Fruit fly (Drosophila melanogaster): ENCODE data around the gene EndoU.

Gene EndoU

DNA sequence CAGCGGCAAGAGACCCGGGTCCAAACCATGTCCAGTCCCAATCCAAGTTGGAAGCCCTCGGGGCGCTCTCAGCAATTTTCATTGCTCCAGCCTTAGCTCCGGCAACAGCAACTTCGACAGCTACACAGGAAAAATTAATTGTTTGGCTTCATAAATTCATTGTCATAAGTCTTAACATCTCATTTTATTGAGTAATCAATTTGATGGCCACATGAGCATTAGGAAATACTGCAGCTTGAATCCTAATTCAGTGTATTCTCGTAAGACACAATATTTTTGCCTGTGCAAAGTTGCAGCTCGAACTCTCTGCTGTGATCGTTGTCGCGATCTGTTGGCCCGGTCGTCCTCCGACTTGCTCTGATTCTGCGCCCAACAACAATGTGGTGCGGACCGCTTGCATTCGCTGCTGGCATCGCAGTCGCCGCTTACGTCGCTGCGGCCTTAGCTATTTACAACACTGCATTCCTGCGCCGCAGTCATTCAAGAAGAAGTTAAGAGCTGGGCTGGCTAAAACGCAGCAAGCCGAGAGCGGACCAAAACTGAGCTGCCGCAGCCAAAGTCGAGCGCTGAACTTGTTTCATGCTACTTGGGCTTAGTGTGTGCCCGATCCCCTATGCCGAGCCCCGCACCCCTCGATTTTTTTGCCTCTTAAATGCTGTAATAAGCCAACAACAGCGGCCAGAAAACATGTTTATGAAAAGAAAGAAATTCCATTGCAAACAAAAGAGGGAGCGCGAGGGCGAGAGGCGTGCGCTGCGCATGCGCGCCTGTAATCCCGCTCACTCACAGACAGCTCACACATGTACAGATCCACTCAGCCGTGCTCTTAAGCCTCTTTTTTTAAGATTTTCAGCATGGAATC, 11.4 kb downstream of the EndoU start (continued):
- TF ChIP-seq CG34224 (GFP tag; IDR thresholded peaks at IDR 0.05; ENCODE audit: partially characterized antibody), result 0 out of 3 replicates have a peak, but pooled peaks have one; percentile 15
- no peak for TF ChIP-seq CG9437 (GFP tag; optimal IDR thresholded peaks at IDR 0.05)
- TF ChIP-seq NFAT (GFP tag; IDR thresholded peaks at IDR 0.05), result no peak
- no peak for TF ChIP-seq NK7.1 (GFP tag; optimal IDR thresholded peaks at IDR 0.05)
- no peak for TF ChIP-seq pita (GFP tag; optimal IDR thresholded peaks at IDR 0.05)
- peak in 1 of 2 experiments; percentile 43 for TF ChIP-seq chif (GFP tag; optimal IDR thresholded peaks at IDR 0.05)

DNA sequence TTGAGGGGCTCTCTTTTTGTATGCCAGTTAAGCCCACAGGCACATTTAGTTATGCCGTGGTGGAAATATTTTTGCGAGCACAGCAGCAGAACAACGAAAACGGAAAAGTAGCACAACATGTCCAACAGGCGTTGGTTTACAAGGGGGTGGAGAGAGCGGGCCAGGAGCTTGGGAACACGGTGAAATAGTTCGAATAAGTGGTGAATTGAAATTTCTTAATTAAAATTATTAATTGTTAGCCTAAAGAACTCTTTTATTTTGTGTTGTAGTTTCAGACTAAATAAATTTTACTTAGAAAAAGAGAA, 12.0 kb downstream of the EndoU start:
- peak; percentile 54 for TF ChIP-seq kni (GFP tag; optimal IDR thresholded peaks at IDR 0.05)
- TF ChIP-seq tna (GFP tag; IDR thresholded peaks at IDR 0.05; ENCODE audit: partially characterized antibody), result no peak
- peak; percentile 98 for TF ChIP-seq CG2199 (GFP tag; IDR thresholded peaks at IDR 0.05)
- peak in 1 of 2 experiments; percentile 13 for TF ChIP-seq Trl (optimal IDR thresholded peaks at IDR 0.05)
- no peak for TF ChIP-seq Trl (GFP tag; optimal IDR thresholded peaks at IDR 0.05)

DNA sequence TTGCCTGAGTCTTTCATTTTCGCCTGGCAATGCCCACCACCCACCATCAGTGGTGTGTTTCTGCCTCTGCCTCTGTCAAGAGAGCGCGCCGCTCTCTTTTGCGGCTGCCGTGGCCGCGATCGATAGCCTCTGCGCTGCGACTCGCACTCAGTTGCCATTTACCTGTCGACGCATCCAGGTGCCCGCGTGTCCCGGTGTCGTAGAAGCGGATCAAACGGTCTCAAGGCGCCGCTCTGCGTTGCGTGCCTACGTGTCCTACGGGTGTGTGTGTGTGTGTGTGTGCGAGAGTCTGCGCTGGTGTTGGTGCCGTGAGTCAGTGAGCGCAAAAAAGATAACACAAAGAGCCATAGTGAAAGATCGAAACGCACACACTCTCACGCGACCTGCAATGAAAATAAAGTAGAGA, 12.6 kb downstream of the EndoU start, which contains the start of gene Fbxl7:
Fbxl7 (plus strand) TSS at position 148 of the 406 bp plus-strand sequence.
- peak; percentile 78; the same call in 1 of the 3 replicates for TF ChIP-seq CG2199 (GFP tag; IDR thresholded peaks at IDR 0.05)
- TF ChIP-seq lbe (GFP tag; optimal IDR thresholded peaks at IDR 0.05), result peak; percentile 17
- TF ChIP-seq Stat92E (GFP tag; optimal IDR thresholded peaks at IDR 0.05), result peak in 1 of 3 experiments; percentile 48
- TF ChIP-seq cg (GFP tag; optimal IDR thresholded peaks at IDR 0.05), result peak; percentile 96
- peak; percentile 62 for TF ChIP-seq CG12769 (tag; optimal IDR thresholded peaks at IDR 0.05)
- TF ChIP-seq sens (GFP tag), result peak; percentile 83
- TF ChIP-seq fru (optimal IDR thresholded peaks at IDR 0.05), result no peak
- 0 out of 2 replicates have a peak, but pooled peaks have one; percentile 27 for TF ChIP-seq Awh (GFP tag; IDR thresholded peaks at IDR 0.05)
- peak; percentile 77 for TF ChIP-seq Med (GFP tag)
- peak; percentile 13 for TF ChIP-seq ac (GFP tag; optimal IDR thresholded peaks at IDR 0.05)
- TF ChIP-seq grn (GFP tag; optimal IDR thresholded peaks at IDR 0.05), result no peak
- TF ChIP-seq HmgD (GFP tag; optimal IDR thresholded peaks at IDR 0.05), result peak; percentile 45
- TF ChIP-seq CG42726 (GFP tag; IDR thresholded peaks at IDR 0.05; ENCODE audit: partially characterized antibody), result peak; percentile 64; the same call in 1 of the 2 replicates
- TF ChIP-seq zfh1 (GFP tag; IDR thresholded peaks at IDR 0.05), result peak; percentile 39; the same call in 1 of the 3 replicates
- no peak for TF ChIP-seq GATAe (GFP tag; conservative IDR thresholded peaks at IDR 0.05)
- TF ChIP-seq ara (GFP tag; IDR thresholded peaks at IDR 0.05), result peak; percentile 29; the same call in 1 of the 2 replicates
- 0 out of 3 replicates have a peak, but pooled peaks have one; percentile 33 for TF ChIP-seq Opbp (GFP tag; IDR thresholded peaks at IDR 0.05; ENCODE audit: partially characterized antibody)
- peak; percentile 60 for TF ChIP-seq Side (GFP tag; optimal IDR thresholded peaks at IDR 0.05)
- peak; percentile 61; the same call in 2 of the 3 replicates for TF ChIP-seq sr (GFP tag; IDR thresholded peaks at IDR 0.05)
- TF ChIP-seq pb (GFP tag; optimal IDR thresholded peaks at IDR 0.05), result peak; percentile 17
- peak; percentile 69; the same call in 2 of the 3 replicates for TF ChIP-seq ci (GFP tag; IDR thresholded peaks at IDR 0.05)
- no peak for TF ChIP-seq CG4707 (GFP tag; optimal IDR thresholded peaks at IDR 0.05)
- 0 out of 2 replicates have a peak, but pooled peaks have one; percentile 18 for TF ChIP-seq CG17328 (GFP tag; IDR thresholded peaks at IDR 0.05)
- TF ChIP-seq Gug (GFP tag; IDR thresholded peaks at IDR 0.05), result 0 out of 4 replicates have a peak, but pooled peaks have one; percentile 10
- TF ChIP-seq H2.0 (GFP tag; IDR thresholded peaks at IDR 0.05), result 0 out of 2 replicates have a peak, but pooled peaks have one; percentile 7
- no peak for TF ChIP-seq CG17385 (GFP tag; optimal IDR thresholded peaks at IDR 0.05)
- no peak for TF ChIP-seq CG18599 (GFP tag; optimal IDR thresholded peaks at IDR 0.05)
- TF ChIP-seq Xbp1 (GFP tag; optimal IDR thresholded peaks at IDR 0.05), result peak; percentile 49
- no peak for TF ChIP-seq CG14050 (GFP tag; IDR thresholded peaks at IDR 0.05)
- TF ChIP-seq chm (GFP tag; IDR thresholded peaks at IDR 0.05), result peak; percentile 75
- no peak for TF ChIP-seq ems (GFP tag; optimal IDR thresholded peaks at IDR 0.05)
- peak; percentile 73 for TF ChIP-seq D (optimal IDR thresholded peaks at IDR 0.05)
- no peak for TF ChIP-seq D (GFP tag; optimal IDR thresholded peaks at IDR 0.05)
- 0 out of 3 replicates have a peak, but pooled peaks have one; percentile 34 for TF ChIP-seq CG11695 (GFP tag; IDR thresholded peaks at IDR 0.05)
- TF ChIP-seq CG7928 (GFP tag; optimal IDR thresholded peaks at IDR 0.05), result no peak
- TF ChIP-seq Xrp1 (GFP tag; IDR thresholded peaks at IDR 0.05), result 0 out of 2 replicates have a peak, but pooled peaks have one; percentile 17
